Fruit fly (Drosophila melanogaster): ENCODE results near the gene Glt.

Glt gene

dm6 chr2L:8709413-8709812 is 36.9 kb downstream of the Glt start, which contains the start of gene Hnf4:
TSS of gene Hnf4 (minus strand) at chr2L:8709611.
- no peak for TF ChIP-seq insv (optimal IDR thresholded peaks at IDR 0.05)
- no peak for TF ChIP-seq ttk (optimal IDR thresholded peaks at IDR 0.05)
- TF ChIP-seq psq (optimal IDR thresholded peaks at IDR 0.05): no peak

dm6 chr2L:8714513-8714912 is 42.0 kb downstream of the Glt start:
- TF ChIP-seq h (optimal IDR thresholded peaks at IDR 0.05): no peak

- TF ChIP-seq ttk (optimal IDR thresholded peaks at IDR 0.05): no peak
- TF ChIP-seq h (optimal IDR thresholded peaks at IDR 0.05): no peak
- no peak for TF ChIP-seq Sin3A (optimal IDR thresholded peaks at IDR 0.05)
- no peak for TF ChIP-seq insv (optimal IDR thresholded peaks at IDR 0.05)
- no peak for TF ChIP-seq psq (optimal IDR thresholded peaks at IDR 0.05)
- TF ChIP-seq Myc (optimal IDR thresholded peaks at IDR 0.05): no peak
These were observed 43.0 kb downstream of the Glt start for dm6 chr2L:8715454-8715853.

dm6 chr2L:8716383-8716782 is 43.9 kb downstream of the Glt start:
- TF ChIP-seq insv (optimal IDR thresholded peaks at IDR 0.05) (no peak), psq (optimal IDR thresholded peaks at IDR 0.05) (no peak), ttk (optimal IDR thresholded peaks at IDR 0.05) (no peak), h (optimal IDR thresholded peaks at IDR 0.05) (no peak), Myc (optimal IDR thresholded peaks at IDR 0.05) (no peak), Sin3A (optimal IDR thresholded peaks at IDR 0.05) (no peak)

dm6 chr2L:8717618-8718336 is 45.3 kb downstream of the Glt start:
- no peak for TF ChIP-seq psq (optimal IDR thresholded peaks at IDR 0.05)
- no peak for TF ChIP-seq h (optimal IDR thresholded peaks at IDR 0.05)
- TF ChIP-seq Sin3A (optimal IDR thresholded peaks at IDR 0.05): no peak
- no peak for TF ChIP-seq insv (optimal IDR thresholded peaks at IDR 0.05)
- no peak for TF ChIP-seq ttk (optimal IDR thresholded peaks at IDR 0.05)
- TF ChIP-seq Myc (optimal IDR thresholded peaks at IDR 0.05): no peak

dm6 chr2L:8719757-8720156 is 47.3 kb downstream of the Glt start:
- TF ChIP-seq ttk (optimal IDR thresholded peaks at IDR 0.05) (no peak), Sin3A (optimal IDR thresholded peaks at IDR 0.05) (no peak), h (optimal IDR thresholded peaks at IDR 0.05) (no peak), insv (optimal IDR thresholded peaks at IDR 0.05) (no peak), psq (optimal IDR thresholded peaks at IDR 0.05) (no peak), Myc (optimal IDR thresholded peaks at IDR 0.05) (no peak)

dm6 chr2L:8721028-8721427 is 48.5 kb downstream of the Glt start:
- TF ChIP-seq Myc (optimal IDR thresholded peaks at IDR 0.05): no peak
- no peak for TF ChIP-seq ttk (optimal IDR thresholded peaks at IDR 0.05)

Data from Kc167 (cell line).